Worm (Caenorhabditis elegans) whole organism, L4/young adult: ENCODE data around the gene T05A8.11.

ENCODE experiments used
- W03F9.2 ChIP-seq: fragments of 150-350 bp; optimal IDR thresholded peaks from 2 replicates; lab custom pipeline; 2014; ENCODE audit warnings: missing biosample characterization, missing genetic modification characterization
- dao-5 ChIP-seq: sonication (generic microtip); optimal IDR thresholded peaks from 2 replicates; lab custom pipeline; 2016; ENCODE audit warnings: missing genotype, missing genetic modification characterization, moderate library complexity, missing compliant biosample characterization
- him-1 ChIP-seq: sonication (generic microtip); optimal IDR thresholded peaks from 2 replicates; lab custom pipeline; 2016; ENCODE audit warnings: missing genotype, missing genetic modification reagents, missing genetic modification characterization, missing compliant biosample characterization

T05A8.11 gene

ce11 chrII:2752536-2752935 lies 27.1 kb upstream of the T05A8.11 start, which contains the start of gene F29A7.6:
TSS of gene F29A7.6 (minus strand) at chrII:2752611.
- TF ChIP-seq him-1 (tag; lab: Kevin White, UChicago) (no peak), W03F9.2 (peak; percentile 76)

DNA sequence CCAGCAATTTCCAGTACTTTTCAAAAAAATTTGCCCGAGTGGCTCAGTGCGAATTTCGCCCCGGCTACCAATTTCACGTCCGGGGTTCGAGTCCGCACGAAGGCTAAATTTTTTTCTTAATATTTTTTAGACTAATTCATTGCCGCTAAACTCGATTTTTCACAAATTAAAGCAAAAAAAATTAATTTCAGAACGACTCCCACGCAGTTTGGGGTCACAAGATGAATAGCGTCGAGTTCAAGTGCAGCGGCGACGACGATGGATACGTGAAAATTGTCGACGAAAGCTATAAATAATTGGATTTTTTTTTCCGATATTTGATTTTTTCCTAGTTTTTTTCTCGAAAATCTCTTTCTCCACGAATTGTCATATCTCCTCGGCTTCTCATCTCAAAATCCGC lies 25.8 kb upstream of the T05A8.11 start:
- TF ChIP-seq W03F9.2 (no peak), dao-5 (tag; lab: Kevin White, UChicago) (no peak), him-1 (tag; lab: Kevin White, UChicago) (no peak)

DNA sequence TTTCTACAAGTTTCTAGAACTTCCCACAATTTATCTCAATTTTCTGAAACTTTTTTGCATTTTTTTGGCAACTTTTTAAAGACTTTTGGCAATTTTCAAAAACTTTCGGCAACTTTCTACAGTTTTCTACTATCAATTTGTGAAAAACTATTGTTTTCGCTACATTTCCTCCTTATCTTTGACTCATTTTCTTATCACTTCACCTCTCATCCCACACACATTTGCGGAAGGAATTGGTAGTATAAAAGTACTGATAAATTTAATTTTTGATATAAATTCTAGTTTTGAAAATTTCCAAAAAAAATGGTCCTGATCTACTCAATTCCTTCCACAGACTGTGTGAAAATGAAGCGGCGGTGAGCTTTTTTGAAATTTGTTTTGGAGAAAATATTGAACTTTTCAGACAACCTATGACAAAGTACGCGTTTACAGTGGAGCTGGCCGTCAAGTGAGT lies 24.2 kb upstream of the T05A8.11 start, which contains the start of gene F29A7.4:
Gene F29A7.4 (plus strand): TSS at position 404 of the 454 bp plus-strand sequence.
- no peak for TF ChIP-seq W03F9.2
- TF ChIP-seq him-1 (tag; lab: Kevin White, UChicago): no peak
- no peak for TF ChIP-seq dao-5 (tag; lab: Kevin White, UChicago)

DNA sequence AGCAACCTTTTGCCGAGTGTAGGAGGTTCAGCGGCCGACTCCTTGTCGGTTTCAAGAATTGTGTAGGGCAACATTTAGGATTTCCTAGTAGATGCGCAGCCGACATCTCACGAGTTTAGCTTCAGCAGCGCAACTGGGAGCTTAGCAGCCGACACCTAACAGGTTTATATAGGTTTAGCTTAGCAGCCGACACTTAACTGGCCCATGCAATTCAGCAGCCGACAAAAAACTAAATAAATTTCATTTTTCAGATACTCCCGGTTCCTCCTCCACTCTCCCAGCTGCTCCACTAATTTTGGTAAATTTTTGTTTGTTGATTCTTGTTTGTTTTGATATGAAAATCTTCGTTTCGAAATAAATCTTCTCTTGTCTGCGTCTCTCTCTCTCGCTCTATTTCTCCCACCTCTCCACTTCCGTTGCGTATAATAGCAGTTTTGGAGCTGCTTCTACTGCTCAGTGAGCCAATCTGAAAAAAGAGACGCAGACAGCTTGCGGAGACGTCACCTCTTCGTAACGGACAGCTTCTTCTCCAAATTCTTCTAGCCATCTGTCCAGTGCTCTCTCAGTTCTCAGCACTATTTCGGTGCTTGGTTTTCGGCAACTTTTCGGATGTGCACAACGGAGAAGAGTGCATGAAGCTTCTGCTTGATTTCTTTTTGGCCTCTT lies 22.6 kb upstream of the T05A8.11 start:
- TF ChIP-seq W03F9.2: no peak
- no peak for TF ChIP-seq dao-5 (tag; lab: Kevin White, UChicago)
- peak; percentile 18 for TF ChIP-seq him-1 (tag; lab: Kevin White, UChicago)

DNA sequence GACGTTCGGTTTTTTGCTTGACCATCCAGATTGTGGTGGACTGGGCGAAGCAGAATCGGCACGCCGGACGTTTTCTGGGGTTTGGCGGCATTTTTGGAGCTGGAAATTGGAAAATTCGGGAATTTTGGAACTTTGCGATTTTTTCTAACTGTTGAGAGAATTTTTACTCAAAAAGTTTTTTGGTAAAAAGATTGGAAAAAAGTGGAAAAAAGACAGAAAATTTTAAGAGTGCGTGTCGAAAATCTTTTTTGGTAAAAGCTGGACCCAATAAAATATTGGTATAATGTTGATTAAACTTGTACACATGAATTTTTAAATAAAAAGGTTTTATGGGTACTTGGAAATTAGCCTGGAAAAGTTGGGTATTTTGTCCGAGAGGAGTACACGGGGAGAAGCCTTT lies 16.8 kb upstream of the T05A8.11 start, which contains the start of gene T05A8.7:
Gene T05A8.7 (minus strand): TSS at position 101 of the 400 bp plus-strand sequence.
- TF ChIP-seq dao-5 (tag; lab: Kevin White, UChicago) (no peak), W03F9.2 (no peak), him-1 (tag; lab: Kevin White, UChicago) (no peak)

- no peak for TF ChIP-seq W03F9.2
- no peak for TF ChIP-seq him-1 (tag; lab: Kevin White, UChicago)
- no peak for TF ChIP-seq dao-5 (tag; lab: Kevin White, UChicago)
These were observed 15.9 kb upstream of the T05A8.11 start for ce11 chrII:2741405-2741804.

- TF ChIP-seq dao-5 (tag; lab: Kevin White, UChicago) (no peak), W03F9.2 (no peak), him-1 (tag; lab: Kevin White, UChicago) (no peak)
These were observed 14.2 kb upstream of the T05A8.11 start, which contains the start of gene T05A8.6 for ce11 chrII:2739619-2740018. TSS of gene T05A8.6 (minus strand) at chrII:2739719.

- no peak for TF ChIP-seq W03F9.2
- no peak for TF ChIP-seq dao-5 (tag; lab: Kevin White, UChicago)
- TF ChIP-seq him-1 (tag; lab: Kevin White, UChicago): no peak
These were observed 11.5 kb upstream of the T05A8.11 start for ce11 chrII:2736938-2737337.

- TF ChIP-seq W03F9.2 (no peak), him-1 (tag; lab: Kevin White, UChicago) (no peak), dao-5 (tag; lab: Kevin White, UChicago) (no peak)
These were observed 10.8 kb upstream of the T05A8.11 start, which contains the start of gene T05A8.8 for ce11 chrII:2736156-2736728. TSS of gene T05A8.8 (plus strand) at chrII:2736678.

DNA sequence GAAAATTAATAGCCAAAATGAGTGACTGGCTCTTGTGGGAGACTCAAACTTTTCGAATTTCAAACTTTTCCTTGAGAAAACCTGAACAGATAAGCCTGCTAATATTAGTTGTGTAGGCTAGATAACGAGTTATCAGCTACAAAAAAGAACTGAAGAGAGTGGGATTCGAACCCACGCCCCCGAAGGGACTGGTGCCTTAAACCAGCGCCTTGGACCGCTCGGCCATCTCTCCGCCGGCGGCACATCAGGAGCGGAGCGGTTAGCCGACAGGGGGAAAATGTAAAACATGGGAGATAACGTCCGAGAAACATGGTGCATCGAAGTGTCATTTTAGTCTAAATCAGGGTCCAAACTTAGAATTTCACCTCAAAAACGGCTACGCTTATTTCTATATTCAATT lies 10.2 kb upstream of the T05A8.11 start:
- TF ChIP-seq W03F9.2: no peak
- TF ChIP-seq him-1 (tag; lab: Kevin White, UChicago): no peak
- no peak for TF ChIP-seq dao-5 (tag; lab: Kevin White, UChicago)

DNA sequence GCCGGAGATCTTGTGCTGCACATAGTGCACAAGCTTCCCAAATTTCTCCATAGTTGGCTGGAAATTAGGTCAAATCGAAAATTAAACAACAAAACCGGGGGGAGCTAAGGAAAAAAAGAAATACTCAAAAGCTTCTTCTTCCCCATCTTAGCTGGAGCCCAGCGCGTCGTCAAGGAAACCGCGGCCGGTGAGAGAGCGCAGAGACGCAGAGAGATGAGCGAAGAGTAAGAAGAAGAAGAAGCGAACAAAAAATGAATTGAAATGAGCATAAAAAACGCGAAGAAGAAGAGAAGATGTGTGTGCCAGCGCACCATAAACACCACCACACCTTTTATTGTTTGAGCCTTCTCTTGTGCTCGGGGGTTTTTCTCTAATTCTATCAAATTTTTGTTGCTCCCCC lies 9.7 kb upstream of the T05A8.11 start, which contains the start of gene wdr-31:
Gene wdr-31 (minus strand): TSS at position 101 of the 400 bp plus-strand sequence.
- TF ChIP-seq W03F9.2 (no peak), him-1 (tag; lab: Kevin White, UChicago) (no peak)

DNA sequence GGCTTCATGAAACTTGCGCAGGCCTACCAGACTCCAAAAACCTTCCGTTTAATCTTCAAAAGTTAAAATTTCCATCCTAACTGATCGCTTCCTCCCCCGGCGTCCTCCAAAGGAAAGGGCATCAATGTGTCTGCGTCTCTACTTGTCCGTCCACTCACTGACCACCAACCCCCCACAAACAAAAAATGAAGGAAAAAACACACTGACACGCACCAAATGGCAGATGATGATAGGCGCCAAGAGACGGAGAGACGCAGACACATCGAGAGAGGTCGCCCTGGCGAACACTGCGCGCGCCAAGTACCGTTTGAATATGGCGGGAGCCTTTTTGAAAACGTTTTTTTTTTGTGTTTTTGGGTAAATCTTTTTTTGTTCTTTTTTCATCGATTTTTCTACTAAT lies 9.3 kb upstream of the T05A8.11 start:
- no peak for TF ChIP-seq W03F9.2
- TF ChIP-seq him-1 (tag; lab: Kevin White, UChicago): no peak
- no peak for TF ChIP-seq dao-5 (tag; lab: Kevin White, UChicago)

DNA sequence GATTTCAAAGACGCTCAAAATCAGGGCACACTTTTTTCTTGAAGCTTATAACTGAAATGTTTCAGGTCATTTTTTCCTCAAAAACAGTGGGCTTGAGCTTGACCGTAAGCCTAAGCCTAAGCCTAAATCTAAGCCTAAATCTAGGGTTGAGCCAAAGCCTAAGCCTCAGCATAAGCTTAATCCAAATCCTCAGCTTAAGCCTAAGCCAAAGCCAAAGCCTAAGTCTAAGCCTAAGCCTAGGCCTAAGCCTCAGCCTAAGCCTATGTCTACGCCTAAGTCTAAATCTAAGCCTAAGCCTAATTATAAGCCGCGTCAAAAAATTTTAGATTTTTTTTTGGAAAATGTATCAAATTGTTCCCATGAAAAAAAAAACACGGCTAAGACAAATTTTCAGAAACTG lies 8.8 kb upstream of the T05A8.11 start:
- TF ChIP-seq dao-5 (tag; lab: Kevin White, UChicago) (no peak), him-1 (tag; lab: Kevin White, UChicago) (no peak), W03F9.2 (no peak)

- TF ChIP-seq W03F9.2 (no peak), him-1 (tag; lab: Kevin White, UChicago) (no peak), dao-5 (tag; lab: Kevin White, UChicago) (no peak)
These were observed 5.2 kb upstream of the T05A8.11 start for ce11 chrII:2730647-2731046.
